Worm (Caenorhabditis elegans) whole organism, L2 larva: ENCODE measurements around the gene F58B4.3.

Experiments used
- C34F6.9 ChIP-seq: fragments of 150-350 bp; optimal IDR thresholded peaks from 2 replicates; lab custom pipeline; 2014; ENCODE audit warnings: missing biosample characterization, missing genetic modification characterization
- F13H6.1 ChIP-seq: sonication (generic microtip); optimal IDR thresholded peaks from 2 replicates; lab custom pipeline; 2016; ENCODE audit warnings: missing genetic modification characterization, missing compliant biosample characterization
- Y55F3AM.14 ChIP-seq: fragments of 200-800 bp; sonication (Bioruptor generic); optimal IDR thresholded peaks from 2 replicates; lab custom pipeline; 2018; ENCODE audit warnings: mild to moderate bottlenecking, missing genetic modification characterization, missing compliant biosample characterization
- ZK546.5 ChIP-seq: sonication (generic microtip); optimal IDR thresholded peaks from 2 replicates; lab custom pipeline; 2017; ENCODE audit warnings: missing biosample characterization, missing genetic modification characterization
- alr-1 ChIP-seq: fragments of 150-350 bp; optimal IDR thresholded peaks from 2 replicates; lab custom pipeline; 2014; ENCODE audit warnings: missing biosample characterization, missing genetic modification characterization
- ama-1 ChIP-seq: fragments of 150-350 bp; optimal IDR thresholded peaks from 2 replicates; lab custom pipeline; 2018; ENCODE audit warnings: inconsistent platforms
- blmp-1 ChIP-seq: sonication (generic microtip); optimal IDR thresholded peaks from 2 replicates; lab custom pipeline; 2017; ENCODE audit warnings: missing genetic modification characterization, mild to moderate bottlenecking, missing compliant biosample characterization, antibody characterized with exemption, moderate library complexity; ENCODE audit not compliant: insufficient read depth
- ceh-16 ChIP-seq: fragments of 150-350 bp; optimal IDR thresholded peaks from 2 replicates; lab custom pipeline; 2014; ENCODE audit warnings: missing biosample characterization, missing genetic modification characterization
- ceh-82 ChIP-seq: fragments of 150-350 bp; optimal IDR thresholded peaks from 2 replicates; lab custom pipeline; 2014; ENCODE audit warnings: missing biosample characterization, missing genetic modification characterization
- crh-2 ChIP-seq: sonication (generic microtip); optimal IDR thresholded peaks from 2 replicates; lab custom pipeline; 2017; ENCODE audit warnings: missing biosample characterization, missing genetic modification characterization
- dmd-4 ChIP-seq: sonication (generic microtip); optimal IDR thresholded peaks from 2 replicates; lab custom pipeline; 2017; ENCODE audit warnings: missing biosample characterization, missing genetic modification characterization
- egl-27 ChIP-seq: sonication (generic microtip); optimal IDR thresholded peaks from 3 replicates; lab custom pipeline; 2017; ENCODE audit warnings: missing biosample characterization, missing genetic modification reagents, missing genetic modification characterization
- elt-1 ChIP-seq: fragments of 150-350 bp; optimal IDR thresholded peaks from 2 replicates; lab custom pipeline; 2014; ENCODE audit warnings: missing biosample characterization, missing genetic modification characterization
- elt-3 ChIP-seq: sonication (generic microtip); optimal IDR thresholded peaks from 2 replicates; lab custom pipeline; 2017; ENCODE audit warnings: missing biosample characterization, missing genetic modification characterization
- fos-1 ChIP-seq: fragments of 150-350 bp; optimal IDR thresholded peaks from 2 replicates; lab custom pipeline; 2014; ENCODE audit warnings: missing biosample characterization, missing genetic modification characterization
- gmeb-1 ChIP-seq: fragments of 150-350 bp; optimal IDR thresholded peaks from 2 replicates; lab custom pipeline; 2014; ENCODE audit warnings: missing biosample characterization, missing genetic modification characterization
- lin-11 ChIP-seq: fragments of 150-350 bp; sonication (generic microtip); optimal IDR thresholded peaks from 2 replicates; lab custom pipeline; 2014; ENCODE audit warnings: missing biosample characterization, missing genetic modification characterization, inconsistent platforms, mixed read lengths
- lin-13 ChIP-seq: fragments of 150-350 bp; optimal IDR thresholded peaks from 2 replicates; lab custom pipeline; 2014; ENCODE audit warnings: missing biosample characterization, missing genetic modification reagents, missing genetic modification characterization
- lin-39 ChIP-seq: fragments of 150-350 bp; optimal IDR thresholded peaks from 2 replicates; lab custom pipeline; 2014; ENCODE audit warnings: missing biosample characterization, missing genetic modification reagents, missing genetic modification characterization
- lsy-2 ChIP-seq, 2 experiments: fragments of 150-350 bp in 1 of 2; sonication (generic microtip) in 1 of 2; optimal IDR thresholded peaks; 2 replicates each; lab custom pipeline; 2014 to 2017; ENCODE audit warnings: missing biosample characterization in 2 of 2, missing genetic modification characterization in 2 of 2
- mab-5 ChIP-seq: fragments of 150-350 bp; optimal IDR thresholded peaks from 2 replicates; lab custom pipeline; 2014; ENCODE audit warnings: missing biosample characterization, missing genetic modification characterization
- mbf-1 ChIP-seq: sonication (generic microtip); optimal IDR thresholded peaks from 2 replicates; lab custom pipeline; 2017; ENCODE audit warnings: missing biosample characterization, missing genetic modification characterization
- mdl-1 ChIP-seq, 2 experiments: fragments of 150-350 bp in 1 of 2; sonication (generic microtip) in 1 of 2; optimal IDR thresholded peaks; 2 replicates each; lab custom pipeline; 2017; ENCODE audit warnings: missing biosample characterization in 2 of 2, missing genetic modification characterization in 2 of 2
- nhr-11 ChIP-seq: fragments of 150-350 bp; optimal IDR thresholded peaks from 2 replicates; lab custom pipeline; 2014; ENCODE audit warnings: missing biosample characterization, missing genetic modification characterization
- nhr-129 ChIP-seq: fragments of 150-350 bp; optimal IDR thresholded peaks from 2 replicates; lab custom pipeline; 2014; ENCODE audit warnings: missing biosample characterization, missing genetic modification characterization
- nhr-237 ChIP-seq: fragments of 150-350 bp; optimal IDR thresholded peaks from 2 replicates; lab custom pipeline; 2014; ENCODE audit warnings: missing biosample characterization, missing genetic modification characterization
- nhr-6 ChIP-seq: fragments of 150-350 bp; optimal IDR thresholded peaks from 2 replicates; lab custom pipeline; 2014; ENCODE audit warnings: missing biosample characterization, missing genetic modification characterization
- skn-1 ChIP-seq: sonication (generic microtip); optimal IDR thresholded peaks from 2 replicates; lab custom pipeline; 2017; ENCODE audit warnings: missing biosample characterization, missing genetic modification characterization
- sma-3 ChIP-seq: sonication (generic microtip); optimal IDR thresholded peaks from 2 replicates; lab custom pipeline; 2016; ENCODE audit warnings: missing genetic modification reagents, missing genetic modification characterization, missing compliant biosample characterization
- sma-9 ChIP-seq, 2 experiments: fragments of 150-350 bp in 1 of 2; sonication (generic microtip) in 1 of 2; optimal IDR thresholded peaks; 2 replicates each; lab custom pipeline; 2014 to 2016; ENCODE audit warnings: missing genetic modification characterization in 2 of 2, mild to moderate bottlenecking in 1 of 2, missing biosample characterization in 1 of 2, missing compliant biosample characterization in 1 of 2, missing genetic modification reagents in 1 of 2, moderate library complexity in 1 of 2
- snpc-4 ChIP-seq: fragments of 150-350 bp; optimal IDR thresholded peaks from 2 replicates; lab custom pipeline; 2014; ENCODE audit warnings: missing biosample characterization, missing genetic modification characterization
- unc-39 ChIP-seq: fragments of 150-350 bp; optimal IDR thresholded peaks from 2 replicates; lab custom pipeline; 2014; ENCODE audit warnings: missing biosample characterization, missing genetic modification characterization
- unc-55 ChIP-seq: fragments of 150-350 bp; sonication (generic microtip); optimal IDR thresholded peaks from 3 replicates; lab custom pipeline; 2014; ENCODE audit warnings: missing biosample characterization, missing genetic modification reagents, missing genetic modification characterization
- unc-62 ChIP-seq: fragments of 150-350 bp; optimal IDR thresholded peaks from 2 replicates; lab custom pipeline; 2014; ENCODE audit warnings: missing biosample characterization, missing genetic modification reagents, missing genetic modification characterization
- zag-1 ChIP-seq: fragments of 150-350 bp; optimal IDR thresholded peaks from 2 replicates; lab custom pipeline; 2014; ENCODE audit warnings: missing biosample characterization, missing genetic modification characterization
- ztf-1 ChIP-seq: fragments of 200-800 bp; sonication (Bioruptor generic); conservative IDR thresholded peaks from 2 replicates; pipeline ENCODE4 v1.3.6; 2022; ENCODE audit warnings: missing genetic modification characterization, missing compliant biosample characterization
- ztf-11 ChIP-seq: sonication (generic microtip); optimal IDR thresholded peaks from 2 replicates; lab custom pipeline; 2017; ENCODE audit warnings: missing biosample characterization, missing genetic modification characterization

F58B4.3 gene

ce11 chrV:10903748-10904147 lies 25.9 kb upstream of the F58B4.3 start, which contains the start of gene F32D8.15:
Gene F32D8.15, plus strand, starts transcription at chrV:10904048.
- TF ChIP-seq lin-39 (tag; lab: Kevin White, UChicago), result no peak
- TF ChIP-seq skn-1, result no peak
- no peak for TF ChIP-seq ceh-16 (tag; lab: Kevin White, UChicago)
- no peak for TF ChIP-seq mdl-1 (tag; optimal IDR thresholded peaks at IDR 0.05; lab: Kevin White, UChicago)
- no peak for TF ChIP-seq nhr-11 (tag; lab: Kevin White, UChicago)
- no peak for TF ChIP-seq F13H6.1
- TF ChIP-seq lin-11 (tag; lab: Kevin White, UChicago), result no peak
- no peak for TF ChIP-seq nhr-129 (tag; lab: Kevin White, UChicago)
- no peak for TF ChIP-seq lsy-2 (tag; optimal IDR thresholded peaks at IDR 0.05; lab: Kevin White, UChicago)
- no peak for TF ChIP-seq alr-1 (tag; lab: Kevin White, UChicago)
- TF ChIP-seq zag-1, result no peak
- TF ChIP-seq gmeb-1, result no peak
- no peak for TF ChIP-seq ama-1 (lab: Kevin White, UChicago)
- TF ChIP-seq Y55F3AM.14, result no peak
- TF ChIP-seq elt-1 (tag; lab: Kevin White, UChicago), result no peak
- TF ChIP-seq fos-1, result no peak
- no peak for TF ChIP-seq nhr-6 (tag; lab: Kevin White, UChicago)
- TF ChIP-seq unc-62, result no peak
- no peak for TF ChIP-seq egl-27

- TF ChIP-seq unc-55 (GFP tag; lab: Kevin White, UChicago) (peak; percentile 40), ZK546.5 (tag; lab: Kevin White, UChicago) (no peak), Y55F3AM.14 (peak; percentile 18), crh-2 (tag; lab: Kevin White, UChicago) (peak; percentile 31), lsy-2 (tag; optimal IDR thresholded peaks at IDR 0.05; lab: Kevin White, UChicago) (peak in 1 of 2 experiments; percentile 31), zag-1 (peak; percentile 41), elt-3 (tag; lab: Kevin White, UChicago) (no peak), C34F6.9 (tag; lab: Kevin White, UChicago) (peak; percentile 33), mdl-1 (tag; optimal IDR thresholded peaks at IDR 0.05; lab: Kevin White, UChicago) (no peak)
These were observed 24.8 kb upstream of the F58B4.3 start for ce11 chrV:10904795-10905194.

- TF ChIP-seq mab-5, result no peak
- TF ChIP-seq mbf-1 (tag; lab: Kevin White, UChicago), result no peak
- no peak for TF ChIP-seq ztf-11 (tag; lab: Kevin White, UChicago)
- TF ChIP-seq zag-1, result no peak
- no peak for TF ChIP-seq sma-3
- no peak for TF ChIP-seq F13H6.1
- no peak for TF ChIP-seq ceh-82 (tag; lab: Kevin White, UChicago)
- no peak for TF ChIP-seq ztf-1 (GFP tag; lab: Robert Waterston, UW)
- no peak for TF ChIP-seq lin-11 (tag; lab: Kevin White, UChicago)
These were observed 20.5 kb upstream of the F58B4.3 start, which contains the start of gene zzz-1 for ce11 chrV:10909071-10909470. Gene zzz-1, minus strand, starts transcription at chrV:10909171.

ce11 chrV:10909959-10910358 lies 19.7 kb upstream of the F58B4.3 start:
- no peak for TF ChIP-seq lin-11 (tag; lab: Kevin White, UChicago)
- no peak for TF ChIP-seq zag-1
- TF ChIP-seq fos-1, result no peak
- TF ChIP-seq lin-13, result no peak
- TF ChIP-seq blmp-1, result no peak
- no peak for TF ChIP-seq snpc-4 (tag; lab: Kevin White, UChicago)
- TF ChIP-seq ztf-11 (tag; lab: Kevin White, UChicago), result no peak
- no peak for TF ChIP-seq Y55F3AM.14
- no peak for TF ChIP-seq mdl-1 (tag; optimal IDR thresholded peaks at IDR 0.05; lab: Kevin White, UChicago)
- no peak for TF ChIP-seq ceh-82 (tag; lab: Kevin White, UChicago)
- TF ChIP-seq, all 48 proteins: peak for 0

ce11 chrV:10915922-10916321 lies 13.7 kb upstream of the F58B4.3 start:
- TF ChIP-seq unc-39 (tag; lab: Kevin White, UChicago) (no peak), nhr-129 (tag; lab: Kevin White, UChicago) (peak; percentile 63), ceh-82 (tag; lab: Kevin White, UChicago) (no peak), F13H6.1 (peak; percentile 34), nhr-237 (tag; lab: Kevin White, UChicago) (no peak), mdl-1 (tag; optimal IDR thresholded peaks at IDR 0.05; lab: Kevin White, UChicago) (no peak), ama-1 (lab: Kevin White, UChicago) (no peak), sma-9 (GFP tag; optimal IDR thresholded peaks at IDR 0.05; lab: Kevin White, UChicago) (peak; percentile 12), sma-9 (tag; optimal IDR thresholded peaks at IDR 0.05; lab: Kevin White, UChicago) (no peak), snpc-4 (tag; lab: Kevin White, UChicago) (no peak), dmd-4 (no peak), unc-55 (GFP tag; lab: Kevin White, UChicago) (no peak)
